Fruit fly (Drosophila melanogaster) whole organism, embryonic: ENCODE data around the gene Syx4.

Source experiments
- CG13296 ChIP-seq: fragments of 200-800 bp; sonication (Bioruptor generic); optimal IDR thresholded peaks from 3 replicates; lab custom pipeline; 2018; ENCODE audit warnings: missing biosample characterization, mild to moderate bottlenecking, missing genetic modification characterization
- CG6683 ChIP-seq: fragments of 200-800 bp; sonication (Bioruptor generic); optimal IDR thresholded peaks from 2 replicates; lab custom pipeline; 2017; ENCODE audit warnings: missing biosample characterization, mild to moderate bottlenecking, missing genetic modification characterization, missing genetic modification reagents
- HLH54F ChIP-seq: fragments of 200-800 bp; sonication (Bioruptor generic); optimal IDR thresholded peaks from 3 replicates; lab custom pipeline; 2016; ENCODE audit warnings: missing biosample characterization, missing genetic modification characterization
- Hr78 ChIP-seq, 2 experiments: fragments of 200-800 bp in 1 of 2; fragments of >200 bp in 1 of 2; sonication (Bioruptor generic) in 1 of 2; optimal IDR thresholded peaks; 2 replicates each; lab custom pipeline; 2017 to 2019; ENCODE audit warnings: missing biosample characterization in 2 of 2, missing genetic modification characterization in 2 of 2, mild to moderate bottlenecking in 1 of 2, moderate library complexity in 1 of 2
- Mrtf ChIP-seq: fragments of 200-800 bp; sonication (Bioruptor generic); IDR thresholded peaks from 3 replicates; pipeline ENCODE4 v1.3.6; 2022; ENCODE audit warnings: missing biosample characterization, missing genetic modification characterization
- Sox102F ChIP-seq: fragments of 200-800 bp; sonication (Bioruptor generic); optimal IDR thresholded peaks from 2 replicates; lab custom pipeline; 2018; ENCODE audit warnings: missing biosample characterization, mild to moderate bottlenecking, missing genetic modification characterization, moderate library complexity
- dysf ChIP-seq: fragments of 200-800 bp; sonication (Bioruptor generic); IDR thresholded peaks from 3 replicates; pipeline ENCODE4 v1.3.6; 2022; ENCODE audit warnings: missing biosample characterization, missing genetic modification characterization
- unpg ChIP-seq: fragments of 200-800 bp; sonication (Bioruptor generic); optimal IDR thresholded peaks from 3 replicates; lab custom pipeline; 2018; ENCODE audit warnings: missing biosample characterization, mild to moderate bottlenecking, missing genetic modification characterization, moderate library complexity

- TF ChIP-seq CG13296 (GFP tag; lab: Kevin White, UChicago) (peak; percentile 88), Hr78 (GFP tag; optimal IDR thresholded peaks at IDR 0.05; lab: Kevin White, UChicago) (peak in 1 of 2 experiments; percentile 86), Mrtf (peak; percentile 78; the same call in 2 of the 3 replicates), dysf (GFP tag; lab: Robert Waterston, UW) (peak; percentile 91), HLH54F (GFP tag; lab: Kevin White, UChicago) (peak; percentile 78), unpg (GFP tag; lab: Kevin White, UChicago) (peak; percentile 86), CG6683 (GFP tag; lab: Kevin White, UChicago) (peak; percentile 73), Sox102F (GFP tag; lab: Kevin White, UChicago) (peak; percentile 90)
These were observed 43.4 kb upstream of the Syx4 start for dm6 chrX:2787267-2787666.
